Worm (Caenorhabditis elegans) whole organism, L2 larva: Measurements from ENCODE around the gene ptrg-1.

Experiments
- C34F6.9 ChIP-seq: fragments of 150-350 bp; optimal IDR thresholded peaks from 2 replicates; lab custom pipeline; 2014; ENCODE audit warnings: missing biosample characterization, missing genetic modification characterization
- F13H6.1 ChIP-seq: sonication (generic microtip); optimal IDR thresholded peaks from 2 replicates; lab custom pipeline; 2016; ENCODE audit warnings: missing genetic modification characterization, missing compliant biosample characterization
- R02D3.7 ChIP-seq: fragments of 150-350 bp; optimal IDR thresholded peaks from 2 replicates; lab custom pipeline; 2014; ENCODE audit warnings: missing biosample characterization, missing genetic modification characterization
- Y55F3AM.14 ChIP-seq: fragments of 200-800 bp; sonication (Bioruptor generic); optimal IDR thresholded peaks from 2 replicates; lab custom pipeline; 2018; ENCODE audit warnings: mild to moderate bottlenecking, missing genetic modification characterization, missing compliant biosample characterization
- ZK546.5 ChIP-seq: sonication (generic microtip); optimal IDR thresholded peaks from 2 replicates; lab custom pipeline; 2017; ENCODE audit warnings: missing biosample characterization, missing genetic modification characterization
- alr-1 ChIP-seq: fragments of 150-350 bp; optimal IDR thresholded peaks from 2 replicates; lab custom pipeline; 2014; ENCODE audit warnings: missing biosample characterization, missing genetic modification characterization
- aly-2 ChIP-seq: fragments of 150-350 bp; optimal IDR thresholded peaks from 2 replicates; lab custom pipeline; 2014; ENCODE audit warnings: missing biosample characterization, missing genetic modification characterization
- ama-1 ChIP-seq: fragments of 150-350 bp; optimal IDR thresholded peaks from 2 replicates; lab custom pipeline; 2018; ENCODE audit warnings: inconsistent platforms
- blmp-1 ChIP-seq: sonication (generic microtip); optimal IDR thresholded peaks from 2 replicates; lab custom pipeline; 2017; ENCODE audit warnings: missing genetic modification characterization, mild to moderate bottlenecking, missing compliant biosample characterization, antibody characterized with exemption, moderate library complexity; ENCODE audit not compliant: insufficient read depth
- crh-2 ChIP-seq: sonication (generic microtip); optimal IDR thresholded peaks from 2 replicates; lab custom pipeline; 2017; ENCODE audit warnings: missing biosample characterization, missing genetic modification characterization
- egl-27 ChIP-seq: sonication (generic microtip); optimal IDR thresholded peaks from 3 replicates; lab custom pipeline; 2017; ENCODE audit warnings: missing biosample characterization, missing genetic modification reagents, missing genetic modification characterization
- elt-1 ChIP-seq: fragments of 150-350 bp; optimal IDR thresholded peaks from 2 replicates; lab custom pipeline; 2014; ENCODE audit warnings: missing biosample characterization, missing genetic modification characterization
- elt-3 ChIP-seq: sonication (generic microtip); optimal IDR thresholded peaks from 2 replicates; lab custom pipeline; 2017; ENCODE audit warnings: missing biosample characterization, missing genetic modification characterization
- fos-1 ChIP-seq: fragments of 150-350 bp; optimal IDR thresholded peaks from 2 replicates; lab custom pipeline; 2014; ENCODE audit warnings: missing biosample characterization, missing genetic modification characterization
- gmeb-1 ChIP-seq: fragments of 150-350 bp; optimal IDR thresholded peaks from 2 replicates; lab custom pipeline; 2014; ENCODE audit warnings: missing biosample characterization, missing genetic modification characterization
- lin-11 ChIP-seq: fragments of 150-350 bp; sonication (generic microtip); optimal IDR thresholded peaks from 2 replicates; lab custom pipeline; 2014; ENCODE audit warnings: missing biosample characterization, missing genetic modification characterization, inconsistent platforms, mixed read lengths
- lin-13 ChIP-seq: fragments of 150-350 bp; optimal IDR thresholded peaks from 2 replicates; lab custom pipeline; 2014; ENCODE audit warnings: missing biosample characterization, missing genetic modification reagents, missing genetic modification characterization
- lsy-2 ChIP-seq, 2 experiments: fragments of 150-350 bp in 1 of 2; sonication (generic microtip) in 1 of 2; optimal IDR thresholded peaks; 2 replicates each; lab custom pipeline; 2014 to 2017; ENCODE audit warnings: missing biosample characterization in 2 of 2, missing genetic modification characterization in 2 of 2
- mbf-1 ChIP-seq: sonication (generic microtip); optimal IDR thresholded peaks from 2 replicates; lab custom pipeline; 2017; ENCODE audit warnings: missing biosample characterization, missing genetic modification characterization
- mdl-1 ChIP-seq, 2 experiments: fragments of 150-350 bp in 1 of 2; sonication (generic microtip) in 1 of 2; optimal IDR thresholded peaks; 2 replicates each; lab custom pipeline; 2017; ENCODE audit warnings: missing biosample characterization in 2 of 2, missing genetic modification characterization in 2 of 2
- nhr-12 ChIP-seq: fragments of 150-350 bp; optimal IDR thresholded peaks from 2 replicates; lab custom pipeline; 2014; ENCODE audit warnings: missing biosample characterization, missing genetic modification characterization
- nhr-129 ChIP-seq: fragments of 150-350 bp; optimal IDR thresholded peaks from 2 replicates; lab custom pipeline; 2014; ENCODE audit warnings: missing biosample characterization, missing genetic modification characterization
- nhr-21 ChIP-seq: fragments of 150-350 bp; optimal IDR thresholded peaks from 2 replicates; lab custom pipeline; 2014; ENCODE audit warnings: missing biosample characterization, missing genetic modification characterization
- nhr-25 ChIP-seq: fragments of 150-350 bp; sonication (generic microtip); optimal IDR thresholded peaks from 3 replicates; lab custom pipeline; 2014; ENCODE audit warnings: missing biosample characterization, missing genetic modification characterization
- nhr-6 ChIP-seq: fragments of 150-350 bp; optimal IDR thresholded peaks from 2 replicates; lab custom pipeline; 2014; ENCODE audit warnings: missing biosample characterization, missing genetic modification characterization
- nhr-77 ChIP-seq: fragments of 150-350 bp; optimal IDR thresholded peaks from 2 replicates; lab custom pipeline; 2014; ENCODE audit warnings: missing biosample characterization, missing genetic modification characterization
- peb-1 ChIP-seq: fragments of 150-350 bp; optimal IDR thresholded peaks from 2 replicates; lab custom pipeline; 2014; ENCODE audit warnings: missing biosample characterization, missing genetic modification characterization
- sem-4 ChIP-seq: fragments of 150-350 bp; optimal IDR thresholded peaks from 2 replicates; lab custom pipeline; 2014; ENCODE audit warnings: missing biosample characterization, missing genetic modification reagents, missing genetic modification characterization
- skn-1 ChIP-seq: sonication (generic microtip); optimal IDR thresholded peaks from 2 replicates; lab custom pipeline; 2017; ENCODE audit warnings: missing biosample characterization, missing genetic modification characterization
- sma-3 ChIP-seq: sonication (generic microtip); optimal IDR thresholded peaks from 2 replicates; lab custom pipeline; 2016; ENCODE audit warnings: missing genetic modification reagents, missing genetic modification characterization, missing compliant biosample characterization
- sma-9 ChIP-seq, 2 experiments: fragments of 150-350 bp in 1 of 2; sonication (generic microtip) in 1 of 2; optimal IDR thresholded peaks; 2 replicates each; lab custom pipeline; 2014 to 2016; ENCODE audit warnings: missing genetic modification characterization in 2 of 2, mild to moderate bottlenecking in 1 of 2, missing biosample characterization in 1 of 2, missing compliant biosample characterization in 1 of 2, missing genetic modification reagents in 1 of 2, moderate library complexity in 1 of 2
- snpc-4 ChIP-seq: fragments of 150-350 bp; optimal IDR thresholded peaks from 2 replicates; lab custom pipeline; 2014; ENCODE audit warnings: missing biosample characterization, missing genetic modification characterization
- unc-39 ChIP-seq: fragments of 150-350 bp; optimal IDR thresholded peaks from 2 replicates; lab custom pipeline; 2014; ENCODE audit warnings: missing biosample characterization, missing genetic modification characterization
- unc-55 ChIP-seq: fragments of 150-350 bp; sonication (generic microtip); optimal IDR thresholded peaks from 3 replicates; lab custom pipeline; 2014; ENCODE audit warnings: missing biosample characterization, missing genetic modification reagents, missing genetic modification characterization
- unc-62 ChIP-seq: fragments of 150-350 bp; optimal IDR thresholded peaks from 2 replicates; lab custom pipeline; 2014; ENCODE audit warnings: missing biosample characterization, missing genetic modification reagents, missing genetic modification characterization
- zag-1 ChIP-seq: fragments of 150-350 bp; optimal IDR thresholded peaks from 2 replicates; lab custom pipeline; 2014; ENCODE audit warnings: missing biosample characterization, missing genetic modification characterization
- ztf-1 ChIP-seq: fragments of 200-800 bp; sonication (Bioruptor generic); conservative IDR thresholded peaks from 2 replicates; pipeline ENCODE4 v1.3.6; 2022; ENCODE audit warnings: missing genetic modification characterization, missing compliant biosample characterization
- ztf-11 ChIP-seq: sonication (generic microtip); optimal IDR thresholded peaks from 2 replicates; lab custom pipeline; 2017; ENCODE audit warnings: missing biosample characterization, missing genetic modification characterization
- ztf-4 ChIP-seq: fragments of 150-350 bp; optimal IDR thresholded peaks from 2 replicates; lab custom pipeline; 2014; ENCODE audit warnings: missing biosample characterization, missing genetic modification characterization

Gene ptrg-1

ce11 chrIV:10223723-10224122 is 29.5 kb upstream of the ptrg-1 start, which contains the start of gene nas-12:
nas-12 (plus strand) TSS chrIV:10224023.
- no peak for TF ChIP-seq nhr-6
- TF ChIP-seq nhr-12 (tag; lab: Kevin White, UChicago), result no peak
- TF ChIP-seq elt-3, result no peak
- no peak for TF ChIP-seq ama-1 (lab: Kevin White, UChicago)
- TF ChIP-seq snpc-4, result no peak
- no peak for TF ChIP-seq ZK546.5 (tag; lab: Kevin White, UChicago)
- TF ChIP-seq blmp-1 (tag; lab: Kevin White, UChicago), result no peak
- TF ChIP-seq F13H6.1 (tag; lab: Kevin White, UChicago), result no peak
- no peak for TF ChIP-seq lsy-2 (tag; optimal IDR thresholded peaks at IDR 0.05; lab: Kevin White, UChicago)
- TF ChIP-seq lin-13 (GFP tag; lab: Kevin White, UChicago), result no peak
- no peak for TF ChIP-seq peb-1
- TF ChIP-seq gmeb-1 (tag; lab: Kevin White, UChicago), result no peak
- no peak for TF ChIP-seq skn-1

- TF ChIP-seq egl-27 (tag; lab: Kevin White, UChicago), result peak; percentile 11
- no peak for TF ChIP-seq ztf-11 (tag; lab: Kevin White, UChicago)
- no peak for TF ChIP-seq elt-1 (tag; lab: Kevin White, UChicago)
- TF ChIP-seq nhr-129, result peak; percentile 89
- peak; percentile 80 for TF ChIP-seq F13H6.1 (tag; lab: Kevin White, UChicago)
- TF ChIP-seq nhr-21 (tag; lab: Kevin White, UChicago), result peak; percentile 45
- no peak for TF ChIP-seq skn-1
- TF ChIP-seq lin-13 (GFP tag; lab: Kevin White, UChicago), result peak; percentile 0
- TF ChIP-seq mdl-1 (tag; optimal IDR thresholded peaks at IDR 0.05; lab: Kevin White, UChicago), result peak; percentile 16 to 37
- TF ChIP-seq ztf-1 (GFP tag; lab: Robert Waterston, UW), result no peak
- TF ChIP-seq snpc-4, result no peak
- no peak for TF ChIP-seq unc-62 (GFP tag; lab: Kevin White, UChicago)
- TF ChIP-seq C34F6.9 (tag; lab: Kevin White, UChicago), result peak; percentile 81
- TF ChIP-seq gmeb-1 (tag; lab: Kevin White, UChicago), result peak; percentile 52
- peak; percentile 65 for TF ChIP-seq sem-4 (tag; lab: Kevin White, UChicago)
- TF ChIP-seq blmp-1 (tag; lab: Kevin White, UChicago), result no peak
- no peak for TF ChIP-seq R02D3.7 (tag; lab: Kevin White, UChicago)
- no peak for TF ChIP-seq elt-3
- peak; percentile 39 for TF ChIP-seq sma-9 (GFP tag; optimal IDR thresholded peaks at IDR 0.05; lab: Kevin White, UChicago)
- TF ChIP-seq sma-9 (tag; optimal IDR thresholded peaks at IDR 0.05; lab: Kevin White, UChicago), result no peak
- no peak for TF ChIP-seq unc-39
- peak; percentile 14 for TF ChIP-seq ztf-4 (tag; lab: Kevin White, UChicago)
- no peak for TF ChIP-seq nhr-12 (tag; lab: Kevin White, UChicago)
- peak; percentile 5 for TF ChIP-seq Y55F3AM.14 (GFP tag; lab: Kevin White, UChicago)
- peak; percentile 55 for TF ChIP-seq fos-1
- TF ChIP-seq ama-1 (lab: Kevin White, UChicago), result peak; percentile 24
- no peak for TF ChIP-seq mbf-1 (tag; lab: Kevin White, UChicago)
- peak; percentile 79 to 97 for TF ChIP-seq lsy-2 (tag; optimal IDR thresholded peaks at IDR 0.05; lab: Kevin White, UChicago)
- no peak for TF ChIP-seq zag-1
- peak; percentile 43 for TF ChIP-seq unc-55 (GFP tag; lab: Kevin White, UChicago)
- peak; percentile 72 for TF ChIP-seq sma-3
- no peak for TF ChIP-seq aly-2
Observed at ce11 chrIV:10222122-10222589, 27.9 kb upstream of the ptrg-1 start, which contains the start of gene C24F3.2. C24F3.2 (plus strand) TSS chrIV:10222539.

- no peak for TF ChIP-seq R02D3.7 (tag; lab: Kevin White, UChicago)
- TF ChIP-seq crh-2 (tag; lab: Kevin White, UChicago), result peak; percentile 46
Observed at ce11 chrIV:10221187-10221586, 26.9 kb upstream of the ptrg-1 start, which contains the start of gene tram-1. tram-1 (minus strand) TSS chrIV:10221287.

ce11 chrIV:10219208-10219607 is 25.0 kb upstream of the ptrg-1 start, which contains the start of gene qns-1:
qns-1 (minus strand) TSS chrIV:10219308.
- TF ChIP-seq nhr-6, result no peak
- no peak for TF ChIP-seq lin-11 (tag; lab: Kevin White, UChicago)
- TF ChIP-seq nhr-77 (tag; lab: Kevin White, UChicago), result no peak
- TF ChIP-seq nhr-25 (tag; lab: Kevin White, UChicago), result no peak
- no peak for TF ChIP-seq ztf-4 (tag; lab: Kevin White, UChicago)
- no peak for TF ChIP-seq fos-1
- no peak for TF ChIP-seq alr-1 (tag; lab: Kevin White, UChicago)
- TF ChIP-seq elt-1 (tag; lab: Kevin White, UChicago), result no peak
- no peak for TF ChIP-seq zag-1
- no peak for TF ChIP-seq unc-55 (GFP tag; lab: Kevin White, UChicago)
